Fruit fly (Drosophila melanogaster) Kc167 (cell line): ENCODE data around the gene CG15571.

Experiments used
- Myc ChIP-seq: fragments of >200 bp; optimal IDR thresholded peaks from 2 replicates; lab custom pipeline; 2017; ENCODE audit warnings: missing external identifiers
- Sin3A ChIP-seq: fragments of >200 bp; optimal IDR thresholded peaks from 2 replicates; lab custom pipeline; 2018; ENCODE audit warnings: missing external identifiers
- h ChIP-seq: fragments of >200 bp; optimal IDR thresholded peaks from 3 replicates; lab custom pipeline; 2018; ENCODE audit warnings: missing external identifiers
- insv ChIP-seq: fragments of >200 bp; optimal IDR thresholded peaks from 3 replicates; lab custom pipeline; 2018; ENCODE audit warnings: missing external identifiers
- psq ChIP-seq: fragments of >200 bp; optimal IDR thresholded peaks from 2 replicates; lab custom pipeline; 2017; ENCODE audit warnings: missing external identifiers
- ttk ChIP-seq: sonication (Bioruptor generic); optimal IDR thresholded peaks from 2 replicates; lab custom pipeline; 2017; ENCODE audit warnings: missing external identifiers

CG15571 gene

dm6 chrX:4178819-4179218 is 38.4 kb downstream of the CG15571 start:
- TF ChIP-seq psq (lab: Kevin White, UChicago) (no peak), insv (lab: Kevin White, UChicago) (no peak), h (lab: Kevin White, UChicago) (no peak)

- TF ChIP-seq insv (lab: Kevin White, UChicago): no peak
- TF ChIP-seq h (lab: Kevin White, UChicago): no peak
- no peak for TF ChIP-seq psq (lab: Kevin White, UChicago)
- no peak for TF ChIP-seq Myc (lab: Kevin White, UChicago)
- TF ChIP-seq ttk (lab: Kevin White, UChicago): no peak
Observed at dm6 chrX:4177733-4178132, 39.5 kb downstream of the CG15571 start.

- TF ChIP-seq insv (lab: Kevin White, UChicago): no peak
- TF ChIP-seq h (lab: Kevin White, UChicago): no peak
- no peak for TF ChIP-seq Sin3A
- TF ChIP-seq psq (lab: Kevin White, UChicago): no peak
- TF ChIP-seq ttk (lab: Kevin White, UChicago): no peak
- TF ChIP-seq Myc (lab: Kevin White, UChicago): no peak
Observed at dm6 chrX:4175805-4176204, 41.4 kb downstream of the CG15571 start.

- TF ChIP-seq h (lab: Kevin White, UChicago) (no peak), ttk (lab: Kevin White, UChicago) (no peak), insv (lab: Kevin White, UChicago) (no peak), Sin3A (no peak), psq (lab: Kevin White, UChicago) (no peak), Myc (lab: Kevin White, UChicago) (no peak)
Observed at dm6 chrX:4173381-4173780, 43.8 kb downstream of the CG15571 start.

dm6 chrX:4172143-4172771 is 44.9 kb downstream of the CG15571 start:
- no peak for TF ChIP-seq ttk (lab: Kevin White, UChicago)
- TF ChIP-seq psq (lab: Kevin White, UChicago): no peak
- TF ChIP-seq insv (lab: Kevin White, UChicago): no peak
- TF ChIP-seq Myc (lab: Kevin White, UChicago): no peak
- TF ChIP-seq h (lab: Kevin White, UChicago): no peak
- TF ChIP-seq Sin3A: no peak

- TF ChIP-seq Myc (lab: Kevin White, UChicago): no peak
- TF ChIP-seq insv (lab: Kevin White, UChicago): no peak
- no peak for TF ChIP-seq Sin3A
- TF ChIP-seq psq (lab: Kevin White, UChicago): no peak
- TF ChIP-seq h (lab: Kevin White, UChicago): no peak
- no peak for TF ChIP-seq ttk (lab: Kevin White, UChicago)
Observed at dm6 chrX:4170492-4170891, 46.7 kb downstream of the CG15571 start.
